Fruit fly (Drosophila melanogaster) whole organism, wandering third instar larva: ENCODE measurements around the gene CG34384.

Experiments used
- Abd-B ChIP-seq: fragments of >200 bp; optimal IDR thresholded peaks from 2 replicates; lab custom pipeline; 2017; ENCODE audit warnings: missing biosample characterization, missing genetic modification characterization
- Dfd ChIP-seq: fragments of >200 bp; optimal IDR thresholded peaks from 2 replicates; lab custom pipeline; 2017; ENCODE audit warnings: missing biosample characterization, missing genetic modification characterization
- GATAd ChIP-seq: sonication (Bioruptor generic); optimal IDR thresholded peaks from 2 replicates; lab custom pipeline; 2016; ENCODE audit warnings: missing biosample characterization, missing genetic modification characterization
- Myc ChIP-seq: fragments of >200 bp; optimal IDR thresholded peaks from 2 replicates; lab custom pipeline; 2017
- foxo ChIP-seq, 2 experiments: fragments of 200-800 bp; sonication (Bioruptor generic); optimal IDR thresholded peaks; 2 replicates in 1 of 2; 3 replicates in 1 of 2; lab custom pipeline; 2016 to 2017; ENCODE audit warnings: missing biosample characterization in 2 of 2, missing genetic modification characterization in 2 of 2
- h ChIP-seq: fragments of 200-800 bp; sonication (Bioruptor generic); optimal IDR thresholded peaks from 3 replicates; lab custom pipeline; 2016; ENCODE audit warnings: missing biosample characterization, mild to moderate bottlenecking, missing genetic modification characterization

dm6 chr3R:7821559-7821958, 7.4 kb downstream of the CG34384 start:
- TF ChIP-seq Abd-B (GFP tag; lab: Kevin White, UChicago) (no peak), Myc (lab: Kevin White, UChicago) (no peak), foxo (GFP tag; optimal IDR thresholded peaks at IDR 0.05; lab: Kevin White, UChicago) (peak in 1 of 2 experiments; percentile 27), GATAd (GFP tag; lab: Kevin White, UChicago) (no peak), h (GFP tag; lab: Kevin White, UChicago) (peak; percentile 18), Dfd (no peak)
